Worm (Caenorhabditis elegans) whole organism, L4 larva: ENCODE results near the gene fipr-17.

ENCODE experiments used
- F44E2.7 ChIP-seq: fragments of 200-800 bp; sonication (Bioruptor generic); IDR thresholded peaks from 2 replicates; pipeline ENCODE4 v2.1.2; 2022; ENCODE audit warnings: missing genetic modification characterization, missing compliant biosample characterization
- F49E8.2 ChIP-seq: sonication (generic microtip); optimal IDR thresholded peaks from 2 replicates; lab custom pipeline; 2016; ENCODE audit warnings: missing compliant biosample characterization, mild to moderate bottlenecking, missing genetic modification characterization, borderline replicate concordance
- R02D3.7 ChIP-seq: fragments of 150-350 bp; sonication (generic microtip); optimal IDR thresholded peaks from 3 replicates; lab custom pipeline; 2014; ENCODE audit warnings: missing biosample characterization, missing genetic modification characterization
- Y75B8A.6 ChIP-seq: fragments of 200-800 bp; sonication (Bioruptor generic); IDR thresholded peaks from 2 replicates; pipeline ENCODE4 v1.3.6; 2022; ENCODE audit warnings: missing genetic modification reagents, missing genetic modification characterization, missing compliant biosample characterization
- ZK337.2 ChIP-seq: fragments of 200-800 bp; sonication (Bioruptor generic); IDR thresholded peaks from 2 replicates; pipeline ENCODE4 v1.3.6; 2022; ENCODE audit warnings: missing genetic modification reagents, missing genetic modification characterization, missing compliant biosample characterization
- ZK546.5 ChIP-seq, 2 experiments: sonication (generic microtip); optimal IDR thresholded peaks; 2 replicates each; lab custom pipeline; 2017; ENCODE audit warnings: missing biosample characterization in 2 of 2, missing genetic modification characterization in 2 of 2
- aha-1 ChIP-seq: fragments of 150-350 bp; peaks from one replicate; lab custom pipeline; 2014; ENCODE audit warnings: missing biosample characterization, missing genetic modification characterization
- ama-1 ChIP-seq: fragments of 150-350 bp; optimal IDR thresholded peaks from 2 replicates; lab custom pipeline; 2014; ENCODE audit warnings: inconsistent platforms, mixed read lengths
- arid-1 ChIP-seq: fragments of 200-800 bp; sonication (Bioruptor generic); conservative IDR thresholded peaks from 2 replicates; pipeline ENCODE4 v1.3.6; 2022; ENCODE audit warnings: missing genetic modification reagents, missing genetic modification characterization, missing compliant biosample characterization
- ceh-28 ChIP-seq: fragments of 150-350 bp; optimal IDR thresholded peaks from 2 replicates; lab custom pipeline; 2014; ENCODE audit warnings: missing biosample characterization, missing genetic modification reagents, missing genetic modification characterization
- ceh-44 ChIP-seq: fragments of 200-800 bp; sonication (Bioruptor generic); IDR thresholded peaks from 2 replicates; pipeline ENCODE4 v1.3.6; 2022; ENCODE audit warnings: missing genetic modification reagents, missing genetic modification characterization, missing compliant biosample characterization
- ceh-82 ChIP-seq: sonication (generic microtip); optimal IDR thresholded peaks from 2 replicates; lab custom pipeline; 2017; ENCODE audit warnings: missing biosample characterization, missing genetic modification characterization
- cey-2 ChIP-seq: sonication (generic microtip); optimal IDR thresholded peaks from 3 replicates; lab custom pipeline; 2017; ENCODE audit warnings: missing genetic modification characterization, mild to moderate bottlenecking, missing compliant biosample characterization, antibody characterized with exemption, borderline replicate concordance; ENCODE audit not compliant: insufficient read depth
- duxl-1 ChIP-seq: sonication (generic microtip); optimal IDR thresholded peaks from 2 replicates; lab custom pipeline; 2016; ENCODE audit warnings: mild to moderate bottlenecking, missing genetic modification characterization, moderate library complexity, missing compliant biosample characterization; ENCODE audit not compliant: poor library complexity
- dve-1 ChIP-seq: sonication (generic microtip); optimal IDR thresholded peaks from 2 replicates; lab custom pipeline; 2017; ENCODE audit warnings: antibody characterized with exemption, mild to moderate bottlenecking, missing genetic modification characterization, missing compliant biosample characterization; ENCODE audit not compliant: insufficient read depth
- egl-27 ChIP-seq: sonication (generic microtip); optimal IDR thresholded peaks from 3 replicates; lab custom pipeline; 2017; ENCODE audit warnings: missing biosample characterization, missing genetic modification reagents, missing genetic modification characterization
- hlh-11 ChIP-seq: fragments of 200-800 bp; sonication (Bioruptor generic); optimal IDR thresholded peaks from 2 replicates; lab custom pipeline; 2018; ENCODE audit warnings: mild to moderate bottlenecking, missing genetic modification characterization, missing compliant biosample characterization
- hlh-30 ChIP-seq: sonication (generic microtip); optimal IDR thresholded peaks from 2 replicates; lab custom pipeline; 2017; ENCODE audit warnings: antibody characterized with exemption, mild to moderate bottlenecking, missing genetic modification characterization, missing compliant biosample characterization; ENCODE audit not compliant: insufficient read depth
- jun-1 ChIP-seq: fragments of 150-350 bp; optimal IDR thresholded peaks from 2 replicates; lab custom pipeline; 2014; ENCODE audit warnings: missing biosample characterization, missing genetic modification reagents, missing genetic modification characterization
- lin-1 ChIP-seq: fragments of 200-800 bp; sonication (Bioruptor generic); IDR thresholded peaks from 2 replicates; pipeline ENCODE4 v1.3.6; 2022; ENCODE audit warnings: missing genetic modification reagents, missing genetic modification characterization, missing compliant biosample characterization
- lin-38 ChIP-seq: fragments of 200-800 bp; sonication (Bioruptor generic); IDR thresholded peaks from 2 replicates; pipeline ENCODE4 v1.3.6; 2022; ENCODE audit warnings: missing genetic modification reagents, missing genetic modification characterization, missing compliant biosample characterization
- madf-9 ChIP-seq: fragments of 200-800 bp; sonication (Bioruptor generic); conservative IDR thresholded peaks from 2 replicates; pipeline ENCODE4 v1.3.6; 2022; ENCODE audit warnings: missing genetic modification reagents, missing genetic modification characterization, missing compliant biosample characterization
- mep-1 ChIP-seq: fragments of 150-350 bp; sonication (generic microtip); optimal IDR thresholded peaks from 3 replicates; lab custom pipeline; 2014; ENCODE audit warnings: missing biosample characterization, missing genetic modification characterization
- mxl-3 ChIP-seq: fragments of 200-800 bp; sonication (Bioruptor generic); optimal IDR thresholded peaks from 2 replicates; lab custom pipeline; 2018; ENCODE audit warnings: mild to moderate bottlenecking, missing genetic modification characterization, missing compliant biosample characterization
- nhr-41 ChIP-seq: fragments of 200-800 bp; sonication (Bioruptor generic); IDR thresholded peaks from 2 replicates; pipeline ENCODE4 v1.3.6; 2022; ENCODE audit warnings: missing genetic modification reagents, missing genetic modification characterization, missing compliant biosample characterization
- nhr-76 ChIP-seq: fragments of 150-350 bp; optimal IDR thresholded peaks from 2 replicates; lab custom pipeline; 2014; ENCODE audit warnings: missing biosample characterization, missing genetic modification characterization
- nhr-77 ChIP-seq: fragments of 150-350 bp; optimal IDR thresholded peaks from 2 replicates; lab custom pipeline; 2014; ENCODE audit warnings: missing biosample characterization, missing genetic modification characterization
- php-3 ChIP-seq: fragments of 200-800 bp; sonication (Bioruptor generic); IDR thresholded peaks from 2 replicates; pipeline ENCODE4 v1.3.6; 2022; ENCODE audit warnings: missing genetic modification reagents, missing genetic modification characterization, missing compliant biosample characterization
- saeg-2 ChIP-seq: fragments of 200-800 bp; sonication (Bioruptor generic); IDR thresholded peaks from 2 replicates; pipeline ENCODE4 v1.3.6; 2022; ENCODE audit warnings: missing genetic modification reagents, missing genetic modification characterization, missing compliant biosample characterization
- sdz-12 ChIP-seq: fragments of 200-800 bp; sonication (Bioruptor generic); optimal IDR thresholded peaks from 2 replicates; lab custom pipeline; 2018; ENCODE audit warnings: mild to moderate bottlenecking, missing genetic modification characterization, missing compliant biosample characterization
- skn-1 ChIP-seq: fragments of 150-350 bp; optimal IDR thresholded peaks from 2 replicates; lab custom pipeline; 2014; ENCODE audit warnings: missing biosample characterization, missing genetic modification characterization
- spr-1 ChIP-seq: sonication (generic microtip); optimal IDR thresholded peaks from 2 replicates; lab custom pipeline; 2016; ENCODE audit warnings: mild to moderate bottlenecking, missing genetic modification characterization, missing compliant biosample characterization
- unc-39 ChIP-seq: sonication (generic microtip); optimal IDR thresholded peaks from 2 replicates; lab custom pipeline; 2017; ENCODE audit warnings: missing biosample characterization, missing genetic modification characterization
- unc-62 ChIP-seq, 3 experiments: fragments of 150-350 bp in 1 of 3; sonication (generic microtip); optimal IDR thresholded peaks in 2 of 3; peaks in 1 of 3; 1 replicate in 1 of 3; 2 replicates in 2 of 3; lab custom pipeline; 2014 to 2017; ENCODE audit warnings: missing biosample characterization in 3 of 3, missing genetic modification characterization in 3 of 3, missing genetic modification reagents in 3 of 3, missing genotype in 1 of 3
- zfp-3 ChIP-seq: fragments of 200-800 bp; sonication (Bioruptor generic); conservative IDR thresholded peaks from 2 replicates; pipeline ENCODE4 v1.3.6; 2022; ENCODE audit warnings: missing genetic modification reagents, missing genetic modification characterization, missing compliant biosample characterization
- zip-11 ChIP-seq: fragments of 200-800 bp; sonication (Bioruptor generic); IDR thresholded peaks from 2 replicates; pipeline ENCODE4 v1.3.6; 2022; ENCODE audit warnings: missing genetic modification characterization, missing compliant biosample characterization

The fipr-17 gene

ce11 chrIII:11026516-11027048 lies 19.2 kb upstream of the fipr-17 start, which contains the start of gene Y48A6B.7 (continued):
- no peak for TF ChIP-seq nhr-76 (tag; lab: Kevin White, UChicago)
- no peak for TF ChIP-seq cey-2 (tag; lab: Kevin White, UChicago)
- TF ChIP-seq nhr-77 (tag; lab: Kevin White, UChicago): peak; percentile 86
- TF ChIP-seq hlh-11 (tag; lab: Kevin White, UChicago): peak; percentile 95
- no peak for TF ChIP-seq ceh-28
- TF ChIP-seq Y75B8A.6 (GFP tag; lab: Robert Waterston, UW): no peak
- TF ChIP-seq php-3 (GFP tag; lab: Robert Waterston, UW): peak; percentile 81
- TF ChIP-seq sdz-12 (GFP tag; lab: Kevin White, UChicago): no peak
- TF ChIP-seq dve-1: peak; percentile 99
- no peak for TF ChIP-seq zfp-3 (GFP tag; lab: Robert Waterston, UW)
- TF ChIP-seq lin-38: peak; percentile 38; the same call in 1 of the 2 replicates
- TF ChIP-seq spr-1 (tag; lab: Kevin White, UChicago): no peak
- no peak for TF ChIP-seq ama-1
- TF ChIP-seq hlh-30 (tag; lab: Kevin White, UChicago): peak; percentile 73
- peak; percentile 60; the same call in 1 of the 2 replicates for TF ChIP-seq nhr-41 (GFP tag; lab: Robert Waterston, UW)
- peak; percentile 12 for TF ChIP-seq aha-1
- TF ChIP-seq saeg-2 (GFP tag; lab: Robert Waterston, UW): peak; percentile 36; the same call in 1 of the 2 replicates
- TF ChIP-seq ceh-44 (GFP tag; lab: Robert Waterston, UW): no peak
- TF ChIP-seq mep-1: peak; percentile 56
- peak; percentile 89 for TF ChIP-seq lin-1 (GFP tag; lab: Robert Waterston, UW)

ce11 chrIII:11025138-11025537 lies 17.7 kb upstream of the fipr-17 start:
- TF ChIP-seq ZK337.2 (no peak), ceh-82 (no peak), ama-1 (no peak), unc-39 (tag; lab: Kevin White, UChicago) (no peak), aha-1 (peak; percentile 63), F44E2.7 (GFP tag; lab: Robert Waterston, UW) (no peak), F49E8.2 (tag; lab: Kevin White, UChicago) (no peak), ZK546.5 (tag; optimal IDR thresholded peaks at IDR 0.05; lab: Kevin White, UChicago) (no peak), arid-1 (GFP tag; lab: Robert Waterston, UW) (no peak), skn-1 (tag; lab: Kevin White, UChicago) (no peak), duxl-1 (tag; lab: Kevin White, UChicago) (no peak), egl-27 (tag; lab: Kevin White, UChicago) (no peak), unc-62 (GFP tag; optimal IDR thresholded peaks at IDR 0.05 in 1 of 2; lab: Kevin White, UChicago) (peak in 1 of 2 experiments; percentile 61), unc-62 (tag; optimal IDR thresholded peaks at IDR 0.05; lab: Kevin White, UChicago) (no peak)

ce11 chrIII:11022278-11022677 lies 14.9 kb upstream of the fipr-17 start:
- no peak for TF ChIP-seq R02D3.7 (tag; lab: Kevin White, UChicago)
- no peak for TF ChIP-seq jun-1 (tag; lab: Kevin White, UChicago)
- peak; percentile 51 for TF ChIP-seq aha-1
- TF ChIP-seq madf-9 (GFP tag; lab: Robert Waterston, UW): no peak
- no peak for TF ChIP-seq mxl-3 (GFP tag; lab: Kevin White, UChicago)
- no peak for TF ChIP-seq zip-11 (GFP tag; lab: Robert Waterston, UW)
- no peak for TF ChIP-seq nhr-41 (GFP tag; lab: Robert Waterston, UW)
- TF ChIP-seq, all 104 proteins: peak for 1
